Fruit fly (Drosophila melanogaster): ENCODE measurements around the gene Cpr62Bb.

Cpr62Bb gene

dm6 chr3L:1794943-1795696 is 39.8 kb downstream of the Cpr62Bb start, which contains the start of the genes alpha-Spec, dlt and Cdc37 (continued):
- TF ChIP-seq CG42726 (GFP tag; IDR thresholded peaks at IDR 0.05; ENCODE audit: partially characterized antibody) (peak; percentile 66), GATAe (GFP tag; conservative IDR thresholded peaks at IDR 0.05) (no peak), Rfx (GFP tag; IDR thresholded peaks at IDR 0.05) (peak; percentile 51), pum (GFP tag; optimal IDR thresholded peaks at IDR 0.05) (no peak), CG4424 (GFP tag; optimal IDR thresholded peaks at IDR 0.05) (peak; percentile 24), Sry-δ (GFP tag; optimal IDR thresholded peaks at IDR 0.05) (peak; percentile 80), Elba2 (GFP tag; optimal IDR thresholded peaks at IDR 0.05) (no peak), MESR4 (GFP tag; optimal IDR thresholded peaks at IDR 0.05) (peak; percentile 63), CHES-1-like (GFP tag; optimal IDR thresholded peaks at IDR 0.05) (peak; percentile 17), Gsc (GFP tag; IDR thresholded peaks at IDR 0.05) (no peak), CG13775 (GFP tag; optimal IDR thresholded peaks at IDR 0.05) (peak; percentile 39), CG9437 (GFP tag; optimal IDR thresholded peaks at IDR 0.05) (peak; percentile 5), nerfin-2 (GFP tag; IDR thresholded peaks at IDR 0.05; ENCODE audit: partially characterized antibody) (peak; percentile 77), MBD-R2 (GFP tag; IDR thresholded peaks at IDR 0.05) (peak; percentile 29; the same call in 1 of the 2 replicates), chm (GFP tag; IDR thresholded peaks at IDR 0.05) (peak; percentile 57; the same call in 1 of the 2 replicates), Camta (GFP tag; optimal IDR thresholded peaks at IDR 0.05) (peak; percentile 6), dpn (GFP tag; optimal IDR thresholded peaks at IDR 0.05) (peak in 1 of 2 experiments; percentile 21), nom (GFP tag; optimal IDR thresholded peaks at IDR 0.05) (peak; percentile 55), Side (GFP tag; optimal IDR thresholded peaks at IDR 0.05) (peak; percentile 30), sna (GFP tag; IDR thresholded peaks at IDR 0.05; ENCODE audit: partially characterized antibody) (peak; percentile 78), CG4328 (GFP tag; optimal IDR thresholded peaks at IDR 0.05) (no peak), CG15479 (GFP tag; optimal IDR thresholded peaks at IDR 0.05) (peak; percentile 20), CG30403 (GFP tag; optimal IDR thresholded peaks at IDR 0.05) (peak; percentile 20), CG17802 (tag; optimal IDR thresholded peaks at IDR 0.05) (peak; percentile 62), CG33557 (GFP tag; optimal IDR thresholded peaks at IDR 0.05) (peak; percentile 29), Dref (GFP tag; IDR thresholded peaks at IDR 0.05) (peak; percentile 95), CG15073 (GFP tag; optimal IDR thresholded peaks at IDR 0.05) (no peak), CG7928 (GFP tag; optimal IDR thresholded peaks at IDR 0.05) (peak; percentile 34), Dip3 (GFP tag; optimal IDR thresholded peaks at IDR 0.05) (peak; percentile 16), CG18262 (tag; optimal IDR thresholded peaks at IDR 0.05) (peak; percentile 43), HmgZ (tag; optimal IDR thresholded peaks at IDR 0.05) (peak; percentile 32), CG12071 (GFP tag; optimal IDR thresholded peaks at IDR 0.05) (no peak), Nf-YB (GFP tag; optimal IDR thresholded peaks at IDR 0.05) (peak; percentile 14), Dek (tag; optimal IDR thresholded peaks at IDR 0.05) (peak; percentile 2), chinmo (GFP tag; IDR thresholded peaks at IDR 0.05; ENCODE audit: partially characterized antibody) (peak; percentile 88), Spps (tag; optimal IDR thresholded peaks at IDR 0.05) (no peak), zfh1 (GFP tag; IDR thresholded peaks at IDR 0.05) (peak; percentile 26; the same call in 1 of the 3 replicates), CG30020 (tag; optimal IDR thresholded peaks at IDR 0.05) (peak; percentile 31), CG15514 (GFP tag; optimal IDR thresholded peaks at IDR 0.05) (peak; percentile 91), Nf-YC (tag; optimal IDR thresholded peaks at IDR 0.05) (peak; percentile 58), CG2116 (GFP tag; optimal IDR thresholded peaks at IDR 0.05) (peak; percentile 82), exex (tag; optimal IDR thresholded peaks at IDR 0.05) (peak; percentile 33), CG13287 (GFP tag; IDR thresholded peaks at IDR 0.05; ENCODE audit: partially characterized antibody) (peak; percentile 87), YL-1 (GFP tag; optimal IDR thresholded peaks at IDR 0.05) (peak; percentile 85), ci (GFP tag; IDR thresholded peaks at IDR 0.05) (no peak), onecut (GFP tag; IDR thresholded peaks at IDR 0.05) (peak; percentile 67), pros (GFP tag; optimal IDR thresholded peaks at IDR 0.05) (peak; percentile 15), CG17359 (tag; optimal IDR thresholded peaks at IDR 0.05) (peak; percentile 20)
